Fruit fly (Drosophila melanogaster): ENCODE data around the gene LpR1.

DNA sequence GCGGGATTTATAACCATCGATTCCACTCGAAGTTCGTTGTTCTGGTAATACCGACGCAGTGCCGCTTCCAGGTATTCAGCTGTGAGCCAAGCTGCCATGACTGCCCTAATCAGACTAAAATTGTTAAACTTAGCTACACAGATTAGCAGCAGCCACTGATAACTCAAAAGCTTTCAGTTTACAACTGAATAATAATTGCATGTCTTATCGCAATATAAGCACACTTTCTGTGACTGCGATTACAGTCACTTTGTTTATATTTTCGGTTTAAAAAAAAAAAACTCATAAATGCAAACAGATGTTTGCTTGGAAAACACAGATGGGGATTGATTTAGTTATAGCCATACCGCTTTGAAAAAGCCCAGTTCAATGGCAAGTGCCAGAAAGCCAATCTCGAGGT is 26.4 kb upstream of the LpR1 start, which contains the start of gene CG31380:
- TF ChIP-seq h (GFP tag; optimal IDR thresholded peaks at IDR 0.05) (no peak), Hr78 (GFP tag; optimal IDR thresholded peaks at IDR 0.05) (no peak)
